Worm (Caenorhabditis elegans): ENCODE measurements around the gene klp-7.

Gene klp-7

DNA sequence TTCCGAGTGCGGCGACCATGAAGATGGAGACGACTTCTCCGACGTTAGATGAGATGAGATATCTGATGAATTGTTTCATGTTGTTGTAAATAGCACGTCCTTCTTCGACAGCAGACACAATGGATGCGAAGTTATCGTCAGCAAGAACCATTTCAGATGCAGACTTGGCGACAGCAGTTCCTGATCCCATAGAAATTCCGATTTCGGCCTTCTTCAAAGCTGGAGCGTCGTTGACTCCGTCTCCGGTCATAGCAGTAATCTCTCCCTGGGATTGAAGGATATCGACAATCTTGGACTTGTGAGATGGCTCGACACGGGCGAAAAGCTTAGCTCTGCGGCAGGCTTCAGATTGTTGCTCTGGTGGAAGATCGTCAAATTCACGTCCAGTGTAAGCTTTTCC is 8.2 kb downstream of the klp-7 start:
- no peak for TF ChIP-seq flh-1 (GFP tag; optimal IDR thresholded peaks at IDR 0.05)
- TF ChIP-seq blmp-1 (tag; optimal IDR thresholded peaks at IDR 0.05) = no peak
- no peak for TF ChIP-seq unc-62 (GFP tag; optimal IDR thresholded peaks at IDR 0.05)
- TF ChIP-seq elt-3 (tag; optimal IDR thresholded peaks at IDR 0.05) = no peak
- no peak for TF ChIP-seq tbx-8 (GFP tag; optimal IDR thresholded peaks at IDR 0.05)

DNA sequence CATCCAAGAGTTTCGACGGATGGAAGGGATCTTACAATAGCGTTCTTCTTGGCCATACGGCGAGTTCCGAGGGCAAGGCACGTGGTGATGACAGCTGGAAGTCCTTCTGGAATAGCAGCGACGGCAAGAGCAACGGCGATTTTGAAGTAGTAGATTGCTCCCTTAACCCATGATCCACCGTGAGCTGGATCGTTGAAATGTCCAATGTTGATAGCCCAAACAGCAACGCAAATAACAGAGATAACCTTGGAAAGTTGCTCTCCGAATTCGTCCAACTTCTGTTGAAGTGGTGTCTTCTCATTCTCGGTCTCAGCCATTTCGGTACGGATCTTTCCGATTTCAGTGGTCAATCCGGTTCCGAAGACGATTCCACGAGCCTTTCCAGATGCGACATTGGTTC is 9.5 kb downstream of the klp-7 start:
- TF ChIP-seq elt-1 (tag; optimal IDR thresholded peaks at IDR 0.05; ENCODE audit: borderline replicate concordance, insufficient read depth) = no peak
- no peak for TF ChIP-seq elt-3 (tag; optimal IDR thresholded peaks at IDR 0.05)
- no peak for TF ChIP-seq blmp-1 (tag; optimal IDR thresholded peaks at IDR 0.05)
- TF ChIP-seq hlh-1 (tag; optimal IDR thresholded peaks at IDR 0.05) = no peak
- no peak for TF ChIP-seq M03D4.4 (tag; optimal IDR thresholded peaks at IDR 0.05)
- no peak for TF ChIP-seq cnd-1 (tag; optimal IDR thresholded peaks at IDR 0.05)
- no peak for TF ChIP-seq drap-1 (GFP tag; optimal IDR thresholded peaks at IDR 0.05)
- TF ChIP-seq lsy-2 (tag; optimal IDR thresholded peaks at IDR 0.05) = no peak
- TF ChIP-seq nhr-237 (tag; optimal IDR thresholded peaks at IDR 0.05) = no peak
- TF ChIP-seq ces-1 (GFP tag; optimal IDR thresholded peaks at IDR 0.05) = no peak
- no peak for TF ChIP-seq ham-2 (GFP tag; optimal IDR thresholded peaks at IDR 0.05)
- no peak for TF ChIP-seq unc-62 (GFP tag; optimal IDR thresholded peaks at IDR 0.05)
- no peak for TF ChIP-seq zip-8 (tag; optimal IDR thresholded peaks at IDR 0.05)
- no peak for TF ChIP-seq lin-13 (tag; optimal IDR thresholded peaks at IDR 0.05)
- TF ChIP-seq ceh-83 (GFP tag; optimal IDR thresholded peaks at IDR 0.05) = no peak
- no peak for TF ChIP-seq unc-120 (tag; optimal IDR thresholded peaks at IDR 0.05; ENCODE audit: poor library complexity, severe bottlenecking)
- no peak for TF ChIP-seq snpc-4 (tag; optimal IDR thresholded peaks at IDR 0.05)
- TF ChIP-seq mab-5 (tag; optimal IDR thresholded peaks at IDR 0.05) = no peak

DNA sequence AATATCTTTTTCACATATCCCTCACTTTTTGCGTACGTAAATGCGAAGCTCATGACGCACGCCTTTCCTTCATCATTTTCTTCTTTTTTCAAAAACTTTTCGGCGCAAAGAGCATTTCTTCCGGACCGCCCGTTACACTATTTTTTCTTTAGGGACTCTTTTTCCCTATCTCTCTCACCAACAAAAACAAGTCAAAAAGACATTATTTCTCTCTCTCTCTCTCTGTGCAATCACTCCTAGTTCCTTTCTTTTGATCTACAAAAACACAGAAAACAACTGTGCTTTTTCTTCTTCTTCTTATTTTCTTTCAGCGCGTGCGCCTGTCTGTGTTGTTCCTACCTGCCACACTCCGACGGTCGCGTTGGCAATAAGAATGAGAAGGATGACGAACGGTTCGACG is 10.3 kb downstream of the klp-7 start:
- peak; percentile 16 for TF ChIP-seq unc-62 (GFP tag; optimal IDR thresholded peaks at IDR 0.05)
- no peak for TF ChIP-seq nhr-76 (tag; optimal IDR thresholded peaks at IDR 0.05)
- TF ChIP-seq hlh-1 (tag; optimal IDR thresholded peaks at IDR 0.05) = peak; percentile 4

DNA sequence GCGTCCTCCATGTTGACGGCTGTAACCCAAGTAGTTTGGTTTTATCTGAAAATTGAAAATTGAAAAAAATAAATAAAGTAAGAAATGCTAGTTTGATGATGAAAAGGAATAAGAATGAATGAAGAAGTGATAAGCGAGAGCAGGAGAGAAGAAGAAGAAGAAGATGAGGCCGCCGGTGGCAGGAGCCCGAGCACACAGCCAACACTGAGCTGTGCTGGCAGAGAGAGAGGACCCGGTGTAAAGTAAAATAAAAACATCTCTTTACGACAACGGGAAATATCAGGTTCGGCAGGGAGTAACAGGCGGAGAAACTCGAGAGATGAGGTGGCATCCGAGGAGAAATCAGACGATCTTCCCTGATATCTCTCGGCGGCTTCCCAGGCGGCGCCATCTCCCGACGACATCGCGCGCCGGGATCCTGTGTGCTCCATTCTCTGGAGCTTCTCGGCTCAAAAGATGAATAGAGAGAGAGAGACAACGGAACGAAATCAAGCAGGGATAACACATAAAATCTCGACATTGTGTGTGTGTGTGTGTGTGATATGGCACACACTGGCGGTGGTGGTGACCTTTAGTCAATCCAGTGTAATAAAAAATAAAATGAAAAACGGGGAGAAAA is 11.2 kb downstream of the klp-7 start, which contains the start of gene sca-1:
TSS of gene sca-1 (minus strand) at position 51 of the 619 bp plus-strand sequence.
- peak; percentile 44 for TF ChIP-seq unc-120 (tag; optimal IDR thresholded peaks at IDR 0.05; ENCODE audit: poor library complexity, severe bottlenecking)
- no peak for TF ChIP-seq mep-1 (tag; optimal IDR thresholded peaks at IDR 0.05)
- TF ChIP-seq unc-62 (GFP tag; optimal IDR thresholded peaks at IDR 0.05) = peak; percentile 80
- peak; percentile 8 for TF ChIP-seq hlh-1 (tag; optimal IDR thresholded peaks at IDR 0.05)

DNA sequence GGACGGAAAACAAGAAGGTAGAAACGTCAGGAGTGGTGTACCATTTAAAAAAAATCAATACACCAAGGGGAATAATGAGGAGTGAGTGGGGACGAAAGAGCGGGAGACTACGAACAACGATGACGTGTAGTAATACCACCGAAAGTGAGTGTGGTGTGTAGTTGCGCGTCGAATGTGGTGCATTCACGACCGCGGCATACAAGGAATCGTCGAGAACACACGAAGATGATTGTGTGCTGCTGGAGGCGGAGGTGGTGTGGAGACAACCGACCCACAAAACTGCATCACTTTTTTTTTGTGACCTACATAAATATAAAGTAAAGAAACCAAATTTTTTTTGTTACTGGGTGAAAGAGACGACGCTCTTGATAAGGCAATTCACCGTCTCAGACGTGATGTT is 12.6 kb downstream of the klp-7 start:
- TF ChIP-seq lsy-2 (tag; optimal IDR thresholded peaks at IDR 0.05) (no peak), sem-2 (GFP tag; optimal IDR thresholded peaks at IDR 0.05) (no peak), nhr-2 (tag; optimal IDR thresholded peaks at IDR 0.05) (no peak), nhr-12 (tag; optimal IDR thresholded peaks at IDR 0.05) (peak; percentile 50), sptf-1 (tag; optimal IDR thresholded peaks at IDR 0.05) (peak; percentile 67), pha-4 (tag; optimal IDR thresholded peaks at IDR 0.05) (peak; percentile 54), ceh-39 (tag; optimal IDR thresholded peaks at IDR 0.05) (no peak), hlh-1 (tag; optimal IDR thresholded peaks at IDR 0.05) (no peak), lin-13 (tag; optimal IDR thresholded peaks at IDR 0.05) (peak; percentile 68), lin-32 (GFP tag; optimal IDR thresholded peaks at IDR 0.05) (no peak), ces-1 (GFP tag; optimal IDR thresholded peaks at IDR 0.05) (no peak), ceh-43 (GFP tag; optimal IDR thresholded peaks at IDR 0.05) (no peak), nhr-76 (tag; optimal IDR thresholded peaks at IDR 0.05) (no peak), unc-62 (GFP tag; optimal IDR thresholded peaks at IDR 0.05) (no peak), elt-3 (tag; optimal IDR thresholded peaks at IDR 0.05) (no peak), tbx-8 (GFP tag; optimal IDR thresholded peaks at IDR 0.05) (no peak), mab-5 (tag; optimal IDR thresholded peaks at IDR 0.05) (no peak), nhr-28 (tag; optimal IDR thresholded peaks at IDR 0.05) (no peak), drap-1 (GFP tag; optimal IDR thresholded peaks at IDR 0.05) (peak; percentile 37), ham-2 (GFP tag; optimal IDR thresholded peaks at IDR 0.05) (no peak), unc-120 (tag; optimal IDR thresholded peaks at IDR 0.05; ENCODE audit: poor library complexity, severe bottlenecking) (no peak), nhr-237 (tag; optimal IDR thresholded peaks at IDR 0.05) (no peak), mls-2 (tag; optimal IDR thresholded peaks at IDR 0.05) (no peak), snpc-4 (tag; optimal IDR thresholded peaks at IDR 0.05) (no peak), unc-39 (tag; optimal IDR thresholded peaks at IDR 0.05) (no peak), zip-8 (tag; optimal IDR thresholded peaks at IDR 0.05) (no peak), cnd-1 (tag; optimal IDR thresholded peaks at IDR 0.05) (peak; percentile 54), flh-1 (GFP tag; optimal IDR thresholded peaks at IDR 0.05) (no peak), M03D4.4 (tag; optimal IDR thresholded peaks at IDR 0.05) (peak; percentile 44), blmp-1 (tag; optimal IDR thresholded peaks at IDR 0.05) (peak; percentile 50), bed-3 (GFP tag; optimal IDR thresholded peaks at IDR 0.05) (no peak), elt-1 (tag; optimal IDR thresholded peaks at IDR 0.05; ENCODE audit: borderline replicate concordance, insufficient read depth) (no peak), ztf-11 (tag; optimal IDR thresholded peaks at IDR 0.05) (no peak), mep-1 (tag; optimal IDR thresholded peaks at IDR 0.05) (peak; percentile 62), ceh-83 (GFP tag; optimal IDR thresholded peaks at IDR 0.05) (no peak)
